Worm (Caenorhabditis elegans) whole organism, L2 larva: ENCODE measurements around the gene W06H8.6.

Experiments used
- C34F6.9 ChIP-seq: fragments of 150-350 bp; optimal IDR thresholded peaks from 2 replicates; lab custom pipeline; 2014; ENCODE audit warnings: missing biosample characterization, missing genetic modification characterization
- F13H6.1 ChIP-seq: sonication (generic microtip); optimal IDR thresholded peaks from 2 replicates; lab custom pipeline; 2016; ENCODE audit warnings: missing genetic modification characterization, missing compliant biosample characterization
- R02D3.7 ChIP-seq: fragments of 150-350 bp; optimal IDR thresholded peaks from 2 replicates; lab custom pipeline; 2014; ENCODE audit warnings: missing biosample characterization, missing genetic modification characterization
- Y55F3AM.14 ChIP-seq: fragments of 200-800 bp; sonication (Bioruptor generic); optimal IDR thresholded peaks from 2 replicates; lab custom pipeline; 2018; ENCODE audit warnings: mild to moderate bottlenecking, missing genetic modification characterization, missing compliant biosample characterization
- ZK546.5 ChIP-seq: sonication (generic microtip); optimal IDR thresholded peaks from 2 replicates; lab custom pipeline; 2017; ENCODE audit warnings: missing biosample characterization, missing genetic modification characterization
- alr-1 ChIP-seq: fragments of 150-350 bp; optimal IDR thresholded peaks from 2 replicates; lab custom pipeline; 2014; ENCODE audit warnings: missing biosample characterization, missing genetic modification characterization
- aly-2 ChIP-seq: fragments of 150-350 bp; optimal IDR thresholded peaks from 2 replicates; lab custom pipeline; 2014; ENCODE audit warnings: missing biosample characterization, missing genetic modification characterization
- ama-1 ChIP-seq: fragments of 150-350 bp; optimal IDR thresholded peaks from 2 replicates; lab custom pipeline; 2018; ENCODE audit warnings: inconsistent platforms
- blmp-1 ChIP-seq: sonication (generic microtip); optimal IDR thresholded peaks from 2 replicates; lab custom pipeline; 2017; ENCODE audit warnings: missing genetic modification characterization, mild to moderate bottlenecking, missing compliant biosample characterization, antibody characterized with exemption, moderate library complexity; ENCODE audit not compliant: insufficient read depth
- ceh-16 ChIP-seq: fragments of 150-350 bp; optimal IDR thresholded peaks from 2 replicates; lab custom pipeline; 2014; ENCODE audit warnings: missing biosample characterization, missing genetic modification characterization
- ceh-82 ChIP-seq: fragments of 150-350 bp; optimal IDR thresholded peaks from 2 replicates; lab custom pipeline; 2014; ENCODE audit warnings: missing biosample characterization, missing genetic modification characterization
- crh-2 ChIP-seq: sonication (generic microtip); optimal IDR thresholded peaks from 2 replicates; lab custom pipeline; 2017; ENCODE audit warnings: missing biosample characterization, missing genetic modification characterization
- dmd-4 ChIP-seq: sonication (generic microtip); optimal IDR thresholded peaks from 2 replicates; lab custom pipeline; 2017; ENCODE audit warnings: missing biosample characterization, missing genetic modification characterization
- egl-27 ChIP-seq: sonication (generic microtip); optimal IDR thresholded peaks from 3 replicates; lab custom pipeline; 2017; ENCODE audit warnings: missing biosample characterization, missing genetic modification reagents, missing genetic modification characterization
- elt-1 ChIP-seq: fragments of 150-350 bp; optimal IDR thresholded peaks from 2 replicates; lab custom pipeline; 2014; ENCODE audit warnings: missing biosample characterization, missing genetic modification characterization
- elt-3 ChIP-seq: sonication (generic microtip); optimal IDR thresholded peaks from 2 replicates; lab custom pipeline; 2017; ENCODE audit warnings: missing biosample characterization, missing genetic modification characterization
- gmeb-1 ChIP-seq: fragments of 150-350 bp; optimal IDR thresholded peaks from 2 replicates; lab custom pipeline; 2014; ENCODE audit warnings: missing biosample characterization, missing genetic modification characterization
- lin-11 ChIP-seq: fragments of 150-350 bp; sonication (generic microtip); optimal IDR thresholded peaks from 2 replicates; lab custom pipeline; 2014; ENCODE audit warnings: missing biosample characterization, missing genetic modification characterization, inconsistent platforms, mixed read lengths
- lin-13 ChIP-seq: fragments of 150-350 bp; optimal IDR thresholded peaks from 2 replicates; lab custom pipeline; 2014; ENCODE audit warnings: missing biosample characterization, missing genetic modification reagents, missing genetic modification characterization
- lsy-2 ChIP-seq, 2 experiments: fragments of 150-350 bp in 1 of 2; sonication (generic microtip) in 1 of 2; optimal IDR thresholded peaks; 2 replicates each; lab custom pipeline; 2014 to 2017; ENCODE audit warnings: missing biosample characterization in 2 of 2, missing genetic modification characterization in 2 of 2
- mab-5 ChIP-seq: fragments of 150-350 bp; optimal IDR thresholded peaks from 2 replicates; lab custom pipeline; 2014; ENCODE audit warnings: missing biosample characterization, missing genetic modification characterization
- mbf-1 ChIP-seq: sonication (generic microtip); optimal IDR thresholded peaks from 2 replicates; lab custom pipeline; 2017; ENCODE audit warnings: missing biosample characterization, missing genetic modification characterization
- mdl-1 ChIP-seq, 2 experiments: fragments of 150-350 bp in 1 of 2; sonication (generic microtip) in 1 of 2; optimal IDR thresholded peaks; 2 replicates each; lab custom pipeline; 2017; ENCODE audit warnings: missing biosample characterization in 2 of 2, missing genetic modification characterization in 2 of 2
- nhr-11 ChIP-seq: fragments of 150-350 bp; optimal IDR thresholded peaks from 2 replicates; lab custom pipeline; 2014; ENCODE audit warnings: missing biosample characterization, missing genetic modification characterization
- nhr-129 ChIP-seq: fragments of 150-350 bp; optimal IDR thresholded peaks from 2 replicates; lab custom pipeline; 2014; ENCODE audit warnings: missing biosample characterization, missing genetic modification characterization
- nhr-23 ChIP-seq: fragments of 150-350 bp; optimal IDR thresholded peaks from 2 replicates; lab custom pipeline; 2014; ENCODE audit warnings: missing biosample characterization, missing genetic modification reagents, missing genetic modification characterization
- nhr-237 ChIP-seq: fragments of 150-350 bp; optimal IDR thresholded peaks from 2 replicates; lab custom pipeline; 2014; ENCODE audit warnings: missing biosample characterization, missing genetic modification characterization
- nhr-25 ChIP-seq: fragments of 150-350 bp; sonication (generic microtip); optimal IDR thresholded peaks from 3 replicates; lab custom pipeline; 2014; ENCODE audit warnings: missing biosample characterization, missing genetic modification characterization
- nhr-6 ChIP-seq: fragments of 150-350 bp; optimal IDR thresholded peaks from 2 replicates; lab custom pipeline; 2014; ENCODE audit warnings: missing biosample characterization, missing genetic modification characterization
- nhr-77 ChIP-seq: fragments of 150-350 bp; optimal IDR thresholded peaks from 2 replicates; lab custom pipeline; 2014; ENCODE audit warnings: missing biosample characterization, missing genetic modification characterization
- peb-1 ChIP-seq: fragments of 150-350 bp; optimal IDR thresholded peaks from 2 replicates; lab custom pipeline; 2014; ENCODE audit warnings: missing biosample characterization, missing genetic modification characterization
- sem-4 ChIP-seq: fragments of 150-350 bp; optimal IDR thresholded peaks from 2 replicates; lab custom pipeline; 2014; ENCODE audit warnings: missing biosample characterization, missing genetic modification reagents, missing genetic modification characterization
- skn-1 ChIP-seq: sonication (generic microtip); optimal IDR thresholded peaks from 2 replicates; lab custom pipeline; 2017; ENCODE audit warnings: missing biosample characterization, missing genetic modification characterization
- sma-3 ChIP-seq: sonication (generic microtip); optimal IDR thresholded peaks from 2 replicates; lab custom pipeline; 2016; ENCODE audit warnings: missing genetic modification reagents, missing genetic modification characterization, missing compliant biosample characterization
- sma-9 ChIP-seq, 2 experiments: fragments of 150-350 bp in 1 of 2; sonication (generic microtip) in 1 of 2; optimal IDR thresholded peaks; 2 replicates each; lab custom pipeline; 2014 to 2016; ENCODE audit warnings: missing genetic modification characterization in 2 of 2, mild to moderate bottlenecking in 1 of 2, missing biosample characterization in 1 of 2, missing compliant biosample characterization in 1 of 2, missing genetic modification reagents in 1 of 2, moderate library complexity in 1 of 2
- snpc-4 ChIP-seq: fragments of 150-350 bp; optimal IDR thresholded peaks from 2 replicates; lab custom pipeline; 2014; ENCODE audit warnings: missing biosample characterization, missing genetic modification characterization
- unc-39 ChIP-seq: fragments of 150-350 bp; optimal IDR thresholded peaks from 2 replicates; lab custom pipeline; 2014; ENCODE audit warnings: missing biosample characterization, missing genetic modification characterization
- unc-55 ChIP-seq: fragments of 150-350 bp; sonication (generic microtip); optimal IDR thresholded peaks from 3 replicates; lab custom pipeline; 2014; ENCODE audit warnings: missing biosample characterization, missing genetic modification reagents, missing genetic modification characterization
- unc-62 ChIP-seq: fragments of 150-350 bp; optimal IDR thresholded peaks from 2 replicates; lab custom pipeline; 2014; ENCODE audit warnings: missing biosample characterization, missing genetic modification reagents, missing genetic modification characterization
- zag-1 ChIP-seq: fragments of 150-350 bp; optimal IDR thresholded peaks from 2 replicates; lab custom pipeline; 2014; ENCODE audit warnings: missing biosample characterization, missing genetic modification characterization
- ztf-1 ChIP-seq: fragments of 200-800 bp; sonication (Bioruptor generic); conservative IDR thresholded peaks from 2 replicates; pipeline ENCODE4 v1.3.6; 2022; ENCODE audit warnings: missing genetic modification characterization, missing compliant biosample characterization
- ztf-11 ChIP-seq: sonication (generic microtip); optimal IDR thresholded peaks from 2 replicates; lab custom pipeline; 2017; ENCODE audit warnings: missing biosample characterization, missing genetic modification characterization

Gene W06H8.6

ce11 chrV:6232886-6233285 lies 6.1 kb upstream of the W06H8.6 start:
- TF ChIP-seq dmd-4, result no peak
- TF ChIP-seq R02D3.7 (tag; lab: Kevin White, UChicago), result no peak
- TF ChIP-seq nhr-129 (tag; lab: Kevin White, UChicago), result peak; percentile 28
- TF ChIP-seq mab-5, result no peak
- peak; percentile 12 for TF ChIP-seq nhr-25 (tag; lab: Kevin White, UChicago)
- TF ChIP-seq mdl-1 (tag; optimal IDR thresholded peaks at IDR 0.05; lab: Kevin White, UChicago), result no peak
- TF ChIP-seq ceh-16 (tag; lab: Kevin White, UChicago), result no peak
- no peak for TF ChIP-seq C34F6.9 (tag; lab: Kevin White, UChicago)
- no peak for TF ChIP-seq gmeb-1
- no peak for TF ChIP-seq nhr-237 (tag; lab: Kevin White, UChicago)
- peak in 1 of 2 experiments; percentile 42 for TF ChIP-seq lsy-2 (tag; optimal IDR thresholded peaks at IDR 0.05; lab: Kevin White, UChicago)
- TF ChIP-seq elt-3 (tag; lab: Kevin White, UChicago), result no peak
- TF ChIP-seq crh-2 (tag; lab: Kevin White, UChicago), result no peak
- TF ChIP-seq zag-1, result no peak
- peak; percentile 5 for TF ChIP-seq F13H6.1 (tag; lab: Kevin White, UChicago)
- TF ChIP-seq ztf-1 (GFP tag; lab: Robert Waterston, UW), result no peak
- TF ChIP-seq nhr-23 (tag; lab: Kevin White, UChicago), result no peak
- peak; percentile 24 for TF ChIP-seq unc-55 (GFP tag; lab: Kevin White, UChicago)
- no peak for TF ChIP-seq ama-1
- peak; percentile 63 for TF ChIP-seq sem-4 (tag; lab: Kevin White, UChicago)
- no peak for TF ChIP-seq nhr-77 (tag; lab: Kevin White, UChicago)

- TF ChIP-seq skn-1 (tag; lab: Kevin White, UChicago), result no peak
- no peak for TF ChIP-seq ceh-16 (tag; lab: Kevin White, UChicago)
- peak; percentile 1 for TF ChIP-seq C34F6.9 (tag; lab: Kevin White, UChicago)
- no peak for TF ChIP-seq lin-13 (GFP tag; lab: Kevin White, UChicago)
- no peak for TF ChIP-seq alr-1 (tag; lab: Kevin White, UChicago)
- TF ChIP-seq unc-39, result no peak
- no peak for TF ChIP-seq gmeb-1
- no peak for TF ChIP-seq zag-1
- TF ChIP-seq crh-2 (tag; lab: Kevin White, UChicago), result no peak
- TF ChIP-seq ceh-82 (tag; lab: Kevin White, UChicago), result no peak
- no peak for TF ChIP-seq sma-3 (GFP tag; lab: Kevin White, UChicago)
- TF ChIP-seq peb-1 (tag; lab: Kevin White, UChicago), result no peak
- TF ChIP-seq unc-55 (GFP tag; lab: Kevin White, UChicago), result no peak
- TF ChIP-seq Y55F3AM.14 (GFP tag; lab: Kevin White, UChicago), result no peak
- no peak for TF ChIP-seq ZK546.5 (tag; lab: Kevin White, UChicago)
- no peak for TF ChIP-seq sem-4 (tag; lab: Kevin White, UChicago)
- TF ChIP-seq snpc-4 (tag; lab: Kevin White, UChicago), result no peak
- no peak for TF ChIP-seq ztf-1 (GFP tag; lab: Robert Waterston, UW)
- peak; percentile 75 for TF ChIP-seq nhr-129 (tag; lab: Kevin White, UChicago)
- TF ChIP-seq aly-2, result no peak
- TF ChIP-seq lin-11 (tag; lab: Kevin White, UChicago), result no peak
- TF ChIP-seq ztf-11 (tag; lab: Kevin White, UChicago), result no peak
- TF ChIP-seq nhr-23 (tag; lab: Kevin White, UChicago), result no peak
- no peak for TF ChIP-seq unc-62 (GFP tag; lab: Kevin White, UChicago)
- TF ChIP-seq egl-27, result no peak
- TF ChIP-seq F13H6.1 (tag; lab: Kevin White, UChicago), result no peak
- peak; percentile 31 for TF ChIP-seq nhr-25 (tag; lab: Kevin White, UChicago)
- TF ChIP-seq blmp-1 (tag; lab: Kevin White, UChicago), result no peak
- TF ChIP-seq mab-5, result no peak
- TF ChIP-seq lsy-2 (tag; optimal IDR thresholded peaks at IDR 0.05; lab: Kevin White, UChicago), result peak in 1 of 2 experiments; percentile 33
- no peak for TF ChIP-seq elt-1
- TF ChIP-seq elt-3 (tag; lab: Kevin White, UChicago), result no peak
- no peak for TF ChIP-seq dmd-4
- TF ChIP-seq sma-9 (GFP tag; optimal IDR thresholded peaks at IDR 0.05; lab: Kevin White, UChicago), result peak; percentile 7
- TF ChIP-seq sma-9 (tag; optimal IDR thresholded peaks at IDR 0.05; lab: Kevin White, UChicago), result no peak
- no peak for TF ChIP-seq nhr-237 (tag; lab: Kevin White, UChicago)
- TF ChIP-seq mbf-1 (tag; lab: Kevin White, UChicago), result no peak
- no peak for TF ChIP-seq nhr-11 (tag; lab: Kevin White, UChicago)
- TF ChIP-seq R02D3.7 (tag; lab: Kevin White, UChicago), result no peak
- TF ChIP-seq nhr-6 (tag; lab: Kevin White, UChicago), result peak; percentile 7
Observed at ce11 chrV:6231902-6232340, 5.1 kb upstream of the W06H8.6 start.
